Worm (Caenorhabditis elegans) whole organism, L4/young adult: ENCODE measurements around the gene F48F5.6.
A peak's percentile ranks its signal among the peaks of the same experiment; 100 is the strongest.

Experiments used
- W03F9.2 ChIP-seq: fragments of 150-350 bp; optimal IDR thresholded peaks from 2 replicates; lab custom pipeline; 2014; ENCODE audit warnings: missing biosample characterization, missing genetic modification characterization
- him-1 ChIP-seq: sonication (generic microtip); optimal IDR thresholded peaks from 2 replicates; lab custom pipeline; 2016; ENCODE audit warnings: missing genotype, missing genetic modification reagents, missing genetic modification characterization, missing compliant biosample characterization

DNA sequence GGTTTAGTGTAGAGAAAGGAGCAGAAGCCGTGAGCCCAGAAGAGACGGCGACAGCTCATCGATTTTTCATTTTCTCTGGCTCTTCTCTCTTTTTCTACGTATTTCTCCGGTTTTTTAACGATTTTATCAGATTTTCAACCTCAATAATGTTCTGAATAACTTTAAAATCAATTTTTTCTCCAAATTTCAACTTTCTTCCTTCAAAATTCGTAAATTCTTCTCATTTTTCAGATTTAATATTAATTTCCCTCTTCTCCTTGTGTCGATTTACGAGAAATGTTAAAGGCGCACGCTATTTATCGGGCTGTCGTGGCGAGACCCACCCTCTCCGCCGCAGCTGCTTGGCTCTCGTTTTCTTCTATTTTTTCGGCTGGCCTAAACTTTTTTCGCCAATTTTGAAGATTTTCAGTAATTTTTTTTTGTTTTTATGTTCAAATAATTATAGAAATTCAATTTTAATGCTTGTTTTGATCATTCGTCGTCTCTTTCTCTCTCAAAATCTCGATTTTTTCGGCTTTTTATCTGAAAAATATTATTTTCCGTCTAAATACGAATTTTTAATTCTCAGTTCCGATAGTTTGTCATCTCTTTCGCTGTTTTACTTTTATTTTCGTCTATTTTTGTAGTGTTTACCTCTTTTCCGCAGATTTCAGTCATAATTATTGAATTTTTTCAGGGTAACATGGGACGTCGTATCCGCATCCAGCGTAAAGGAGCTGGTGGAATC lies 26.2 kb upstream of the F48F5.6 start, which contains the start of the genes calf-1 and rpl-2:
- TF ChIP-seq him-1 (no peak), W03F9.2 (tag; lab: Kevin White, UChicago) (peak; percentile 33)
